Worm (Caenorhabditis elegans) whole organism, L2 larva: ENCODE results near the gene frpr-10.

ENCODE experiments used
- C34F6.9 ChIP-seq: fragments of 150-350 bp; optimal IDR thresholded peaks from 2 replicates; lab custom pipeline; 2014; ENCODE audit warnings: missing biosample characterization, missing genetic modification characterization
- F13H6.1 ChIP-seq: sonication (generic microtip); optimal IDR thresholded peaks from 2 replicates; lab custom pipeline; 2016; ENCODE audit warnings: missing genetic modification characterization, missing compliant biosample characterization
- R02D3.7 ChIP-seq: fragments of 150-350 bp; optimal IDR thresholded peaks from 2 replicates; lab custom pipeline; 2014; ENCODE audit warnings: missing biosample characterization, missing genetic modification characterization
- ZK546.5 ChIP-seq: sonication (generic microtip); optimal IDR thresholded peaks from 2 replicates; lab custom pipeline; 2017; ENCODE audit warnings: missing biosample characterization, missing genetic modification characterization
- alr-1 ChIP-seq: fragments of 150-350 bp; optimal IDR thresholded peaks from 2 replicates; lab custom pipeline; 2014; ENCODE audit warnings: missing biosample characterization, missing genetic modification characterization
- ama-1 ChIP-seq: fragments of 150-350 bp; optimal IDR thresholded peaks from 2 replicates; lab custom pipeline; 2018; ENCODE audit warnings: inconsistent platforms
- blmp-1 ChIP-seq: sonication (generic microtip); optimal IDR thresholded peaks from 2 replicates; lab custom pipeline; 2017; ENCODE audit warnings: missing genetic modification characterization, mild to moderate bottlenecking, missing compliant biosample characterization, antibody characterized with exemption, moderate library complexity; ENCODE audit not compliant: insufficient read depth
- ceh-16 ChIP-seq: fragments of 150-350 bp; optimal IDR thresholded peaks from 2 replicates; lab custom pipeline; 2014; ENCODE audit warnings: missing biosample characterization, missing genetic modification characterization
- crh-2 ChIP-seq: sonication (generic microtip); optimal IDR thresholded peaks from 2 replicates; lab custom pipeline; 2017; ENCODE audit warnings: missing biosample characterization, missing genetic modification characterization
- dmd-4 ChIP-seq: sonication (generic microtip); optimal IDR thresholded peaks from 2 replicates; lab custom pipeline; 2017; ENCODE audit warnings: missing biosample characterization, missing genetic modification characterization
- egl-27 ChIP-seq: sonication (generic microtip); optimal IDR thresholded peaks from 3 replicates; lab custom pipeline; 2017; ENCODE audit warnings: missing biosample characterization, missing genetic modification reagents, missing genetic modification characterization
- elt-3 ChIP-seq: sonication (generic microtip); optimal IDR thresholded peaks from 2 replicates; lab custom pipeline; 2017; ENCODE audit warnings: missing biosample characterization, missing genetic modification characterization
- gmeb-1 ChIP-seq: fragments of 150-350 bp; optimal IDR thresholded peaks from 2 replicates; lab custom pipeline; 2014; ENCODE audit warnings: missing biosample characterization, missing genetic modification characterization
- lin-13 ChIP-seq: fragments of 150-350 bp; optimal IDR thresholded peaks from 2 replicates; lab custom pipeline; 2014; ENCODE audit warnings: missing biosample characterization, missing genetic modification reagents, missing genetic modification characterization
- lsy-2 ChIP-seq, 2 experiments: fragments of 150-350 bp in 1 of 2; sonication (generic microtip) in 1 of 2; optimal IDR thresholded peaks; 2 replicates each; lab custom pipeline; 2014 to 2017; ENCODE audit warnings: missing biosample characterization in 2 of 2, missing genetic modification characterization in 2 of 2
- mab-5 ChIP-seq: fragments of 150-350 bp; optimal IDR thresholded peaks from 2 replicates; lab custom pipeline; 2014; ENCODE audit warnings: missing biosample characterization, missing genetic modification characterization
- mbf-1 ChIP-seq: sonication (generic microtip); optimal IDR thresholded peaks from 2 replicates; lab custom pipeline; 2017; ENCODE audit warnings: missing biosample characterization, missing genetic modification characterization
- mdl-1 ChIP-seq, 2 experiments: fragments of 150-350 bp in 1 of 2; sonication (generic microtip) in 1 of 2; optimal IDR thresholded peaks; 2 replicates each; lab custom pipeline; 2017; ENCODE audit warnings: missing biosample characterization in 2 of 2, missing genetic modification characterization in 2 of 2
- nhr-10 ChIP-seq: sonication (generic microtip); optimal IDR thresholded peaks from 2 replicates; lab custom pipeline; 2017; ENCODE audit warnings: missing biosample characterization, missing genetic modification characterization
- nhr-11 ChIP-seq: fragments of 150-350 bp; optimal IDR thresholded peaks from 2 replicates; lab custom pipeline; 2014; ENCODE audit warnings: missing biosample characterization, missing genetic modification characterization
- nhr-129 ChIP-seq: fragments of 150-350 bp; optimal IDR thresholded peaks from 2 replicates; lab custom pipeline; 2014; ENCODE audit warnings: missing biosample characterization, missing genetic modification characterization
- nhr-23 ChIP-seq: fragments of 150-350 bp; optimal IDR thresholded peaks from 2 replicates; lab custom pipeline; 2014; ENCODE audit warnings: missing biosample characterization, missing genetic modification reagents, missing genetic modification characterization
- nhr-237 ChIP-seq: fragments of 150-350 bp; optimal IDR thresholded peaks from 2 replicates; lab custom pipeline; 2014; ENCODE audit warnings: missing biosample characterization, missing genetic modification characterization
- nhr-25 ChIP-seq: fragments of 150-350 bp; sonication (generic microtip); optimal IDR thresholded peaks from 3 replicates; lab custom pipeline; 2014; ENCODE audit warnings: missing biosample characterization, missing genetic modification characterization
- nhr-77 ChIP-seq: fragments of 150-350 bp; optimal IDR thresholded peaks from 2 replicates; lab custom pipeline; 2014; ENCODE audit warnings: missing biosample characterization, missing genetic modification characterization
- peb-1 ChIP-seq: fragments of 150-350 bp; optimal IDR thresholded peaks from 2 replicates; lab custom pipeline; 2014; ENCODE audit warnings: missing biosample characterization, missing genetic modification characterization
- sem-4 ChIP-seq: fragments of 150-350 bp; optimal IDR thresholded peaks from 2 replicates; lab custom pipeline; 2014; ENCODE audit warnings: missing biosample characterization, missing genetic modification reagents, missing genetic modification characterization
- skn-1 ChIP-seq: sonication (generic microtip); optimal IDR thresholded peaks from 2 replicates; lab custom pipeline; 2017; ENCODE audit warnings: missing biosample characterization, missing genetic modification characterization
- sma-9 ChIP-seq, 2 experiments: fragments of 150-350 bp in 1 of 2; sonication (generic microtip) in 1 of 2; optimal IDR thresholded peaks; 2 replicates each; lab custom pipeline; 2014 to 2016; ENCODE audit warnings: missing genetic modification characterization in 2 of 2, mild to moderate bottlenecking in 1 of 2, missing biosample characterization in 1 of 2, missing compliant biosample characterization in 1 of 2, missing genetic modification reagents in 1 of 2, moderate library complexity in 1 of 2
- snpc-4 ChIP-seq: fragments of 150-350 bp; optimal IDR thresholded peaks from 2 replicates; lab custom pipeline; 2014; ENCODE audit warnings: missing biosample characterization, missing genetic modification characterization
- unc-39 ChIP-seq: fragments of 150-350 bp; optimal IDR thresholded peaks from 2 replicates; lab custom pipeline; 2014; ENCODE audit warnings: missing biosample characterization, missing genetic modification characterization
- unc-55 ChIP-seq: fragments of 150-350 bp; sonication (generic microtip); optimal IDR thresholded peaks from 3 replicates; lab custom pipeline; 2014; ENCODE audit warnings: missing biosample characterization, missing genetic modification reagents, missing genetic modification characterization
- zag-1 ChIP-seq: fragments of 150-350 bp; optimal IDR thresholded peaks from 2 replicates; lab custom pipeline; 2014; ENCODE audit warnings: missing biosample characterization, missing genetic modification characterization
- ztf-4 ChIP-seq: fragments of 150-350 bp; optimal IDR thresholded peaks from 2 replicates; lab custom pipeline; 2014; ENCODE audit warnings: missing biosample characterization, missing genetic modification characterization

Gene frpr-10

ce11 chrIV:7957504-7957903 lies at the start of gene frpr-10:
TSS of gene frpr-10 (plus strand) at chrIV:7957804.
- TF ChIP-seq nhr-77 (tag; lab: Kevin White, UChicago) (no peak), crh-2 (tag; lab: Kevin White, UChicago) (no peak), nhr-10 (tag; lab: Kevin White, UChicago) (no peak), ZK546.5 (no peak), peb-1 (tag; lab: Kevin White, UChicago) (no peak), C34F6.9 (tag; lab: Kevin White, UChicago) (no peak), mab-5 (tag; lab: Kevin White, UChicago) (no peak), unc-39 (tag; lab: Kevin White, UChicago) (no peak), skn-1 (tag; lab: Kevin White, UChicago) (no peak), snpc-4 (no peak), elt-3 (tag; lab: Kevin White, UChicago) (no peak), F13H6.1 (tag; lab: Kevin White, UChicago) (no peak), blmp-1 (tag; lab: Kevin White, UChicago) (no peak), gmeb-1 (no peak), nhr-129 (no peak), unc-55 (GFP tag; lab: Kevin White, UChicago) (no peak), ztf-4 (no peak), sem-4 (tag; lab: Kevin White, UChicago) (no peak), nhr-237 (no peak)

- TF ChIP-seq lsy-2 (tag; optimal IDR thresholded peaks at IDR 0.05; lab: Kevin White, UChicago) (peak in 1 of 2 experiments; percentile 57), alr-1 (tag; lab: Kevin White, UChicago) (no peak), ceh-16 (tag; lab: Kevin White, UChicago) (no peak), gmeb-1 (no peak), unc-55 (GFP tag; lab: Kevin White, UChicago) (peak; percentile 31), F13H6.1 (tag; lab: Kevin White, UChicago) (no peak), C34F6.9 (tag; lab: Kevin White, UChicago) (peak; percentile 42), nhr-25 (tag; lab: Kevin White, UChicago) (no peak), skn-1 (tag; lab: Kevin White, UChicago) (no peak), ama-1 (peak; percentile 34), mbf-1 (tag; lab: Kevin White, UChicago) (no peak), ztf-4 (no peak), egl-27 (tag; lab: Kevin White, UChicago) (no peak), R02D3.7 (tag; lab: Kevin White, UChicago) (no peak), snpc-4 (no peak), peb-1 (tag; lab: Kevin White, UChicago) (no peak), elt-3 (tag; lab: Kevin White, UChicago) (no peak), nhr-237 (no peak)
- TF ChIP-seq, all 48 proteins: peak for 4
Observed at ce11 chrIV:7909455-7910141, 48.0 kb upstream of the frpr-10 start.

- TF ChIP-seq unc-55 (GFP tag; lab: Kevin White, UChicago) (peak; percentile 41), F13H6.1 (tag; lab: Kevin White, UChicago) (peak; percentile 13), ama-1 (peak; percentile 29), sma-9 (GFP tag; optimal IDR thresholded peaks at IDR 0.05; lab: Kevin White, UChicago) (peak; percentile 26), sma-9 (tag; optimal IDR thresholded peaks at IDR 0.05; lab: Kevin White, UChicago) (no peak), C34F6.9 (tag; lab: Kevin White, UChicago) (peak; percentile 72), nhr-25 (tag; lab: Kevin White, UChicago) (peak; percentile 3), crh-2 (tag; lab: Kevin White, UChicago) (peak; percentile 50), unc-39 (tag; lab: Kevin White, UChicago) (no peak), nhr-129 (peak; percentile 30), dmd-4 (tag; lab: Kevin White, UChicago) (no peak), zag-1 (no peak), nhr-237 (no peak), lsy-2 (tag; optimal IDR thresholded peaks at IDR 0.05; lab: Kevin White, UChicago) (peak in 1 of 2 experiments; percentile 38), peb-1 (tag; lab: Kevin White, UChicago) (no peak), mdl-1 (tag; optimal IDR thresholded peaks at IDR 0.05; lab: Kevin White, UChicago) (no peak), lin-13 (GFP tag; lab: Kevin White, UChicago) (peak; percentile 22), nhr-23 (tag; lab: Kevin White, UChicago) (no peak), ztf-4 (peak; percentile 16)
Observed at ce11 chrIV:7910197-7910735, 47.3 kb upstream of the frpr-10 start, which contains the start of the genes npp-27 and ntl-4. TSS of gene npp-27 (minus strand) at chrIV:7910247. TSS of gene ntl-4 (plus strand) at chrIV:7910575.

ce11 chrIV:7914991-7915390 lies 42.6 kb upstream of the frpr-10 start, which contains the start of gene C49H3.4:
TSS of gene C49H3.4 (plus strand) at chrIV:7915291.
- no peak for TF ChIP-seq sem-4 (tag; lab: Kevin White, UChicago)
- no peak for TF ChIP-seq ama-1
- TF ChIP-seq unc-55 (GFP tag; lab: Kevin White, UChicago): no peak
- TF ChIP-seq nhr-11 (tag; lab: Kevin White, UChicago): no peak
- no peak for TF ChIP-seq C34F6.9 (tag; lab: Kevin White, UChicago)
